Worm (Caenorhabditis elegans) whole organism, L1 larva: ENCODE results near the gene C03A3.2.

ENCODE experiments used
- jun-1 ChIP-seq: fragments of 150-350 bp; optimal IDR thresholded peaks from 2 replicates; lab custom pipeline; 2014; ENCODE audit warnings: missing biosample characterization, missing genetic modification reagents, missing genetic modification characterization
- tbx-2 ChIP-seq: sonication (generic microtip); optimal IDR thresholded peaks from 2 replicates; lab custom pipeline; 2016; ENCODE audit warnings: missing genetic modification characterization, missing compliant biosample characterization

The C03A3.2 gene

DNA sequence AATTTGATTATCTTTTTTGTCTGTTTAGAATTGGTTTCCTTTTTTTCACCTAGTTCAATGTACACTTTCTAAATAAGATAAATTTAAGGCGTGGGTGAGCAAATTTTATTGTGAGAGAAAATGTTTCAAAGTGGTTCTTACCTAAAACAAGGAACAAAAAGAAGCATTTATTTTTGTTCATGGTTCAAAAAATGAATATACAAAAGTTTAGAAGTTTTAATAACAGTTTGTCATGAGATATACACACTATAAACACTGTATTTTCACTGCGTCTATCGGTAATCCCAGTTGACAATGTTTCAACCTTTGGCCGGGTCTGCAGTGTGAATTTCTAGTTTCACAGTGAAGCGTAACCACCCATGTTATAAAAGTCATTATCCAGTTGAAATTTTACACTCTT lies 52.7 kb downstream of the C03A3.2 start, which contains the start of gene F08G12.11:
Gene F08G12.11, minus strand, starts transcription at position 181 of the 400 bp plus-strand sequence.
- TF ChIP-seq tbx-2 (tag; lab: Kevin White, UChicago) (peak; percentile 43), jun-1 (tag; lab: Kevin White, UChicago) (no peak)
- TF ChIP-seq, all 84 proteins: peak for 1
